Worm (Caenorhabditis elegans): ENCODE data around the gene clc-31.

Gene clc-31

DNA sequence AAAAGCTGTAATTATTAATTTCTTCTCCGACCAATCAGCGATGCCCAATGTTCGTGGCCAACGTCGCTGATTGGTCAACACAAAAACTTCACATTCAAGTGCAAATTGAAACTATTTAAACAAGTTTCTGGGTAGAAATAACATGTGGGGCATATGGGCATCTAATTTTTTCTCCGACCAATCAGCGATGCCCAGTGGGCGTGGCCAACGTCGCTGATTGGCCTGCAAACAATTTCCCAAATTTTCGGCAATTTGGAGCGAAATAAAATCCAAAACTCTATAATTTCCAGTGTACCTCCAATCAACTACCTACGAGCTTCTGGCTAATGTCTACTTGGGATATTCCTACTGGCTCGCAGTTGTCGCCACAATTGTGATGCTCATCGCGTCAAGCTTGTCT lies 958 bp downstream of the clc-31 start:
- peak; percentile 97 for TF ChIP-seq nfya-1 (tag; optimal IDR thresholded peaks at IDR 0.05; ENCODE audit: insufficient read depth)
- no peak for TF ChIP-seq ceh-9 (tag; optimal IDR thresholded peaks at IDR 0.05)

DNA sequence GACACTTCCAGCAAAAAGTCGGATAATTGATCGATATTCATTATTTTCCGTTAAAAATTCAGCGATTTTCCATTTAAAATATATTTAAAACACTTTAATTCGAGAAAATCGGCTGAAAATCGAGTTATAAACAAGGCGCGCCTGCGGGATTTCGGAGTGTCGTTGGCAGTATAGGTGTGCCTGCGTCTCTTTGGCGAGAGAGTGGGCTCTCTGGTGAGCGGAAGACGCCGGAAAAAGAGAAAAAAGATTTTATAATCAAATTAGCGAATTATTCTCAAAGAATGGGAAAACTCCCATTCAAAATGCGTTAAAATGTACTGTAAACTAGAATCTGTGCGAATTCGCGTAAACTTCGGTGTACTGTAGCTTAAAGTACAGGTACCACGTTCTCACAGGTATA lies 7.4 kb downstream of the clc-31 start, which contains the start of gene D1069.3:
TSS of gene D1069.3 (minus strand) at position 158 of the 400 bp plus-strand sequence.
- TF ChIP-seq lin-15B (tag; optimal IDR thresholded peaks at IDR 0.05) = peak; percentile 28
- peak; percentile 14 for TF ChIP-seq egl-5 (tag; optimal IDR thresholded peaks at IDR 0.05)
- TF ChIP-seq ztf-4 (tag; optimal IDR thresholded peaks at IDR 0.05) = no peak
- TF ChIP-seq ama-1 (optimal IDR thresholded peaks at IDR 0.05) = no peak
- TF ChIP-seq unc-62 (GFP tag; optimal IDR thresholded peaks at IDR 0.05) = no peak
- TF ChIP-seq pha-4 (tag; optimal IDR thresholded peaks at IDR 0.05) = peak; percentile 37
- TF ChIP-seq nfya-1 (tag; optimal IDR thresholded peaks at IDR 0.05; ENCODE audit: insufficient read depth) = peak; percentile 55
- peak; percentile 77 for TF ChIP-seq hmg-11 (tag; optimal IDR thresholded peaks at IDR 0.05)
- no peak for TF ChIP-seq unc-39 (tag; optimal IDR thresholded peaks at IDR 0.05)

DNA sequence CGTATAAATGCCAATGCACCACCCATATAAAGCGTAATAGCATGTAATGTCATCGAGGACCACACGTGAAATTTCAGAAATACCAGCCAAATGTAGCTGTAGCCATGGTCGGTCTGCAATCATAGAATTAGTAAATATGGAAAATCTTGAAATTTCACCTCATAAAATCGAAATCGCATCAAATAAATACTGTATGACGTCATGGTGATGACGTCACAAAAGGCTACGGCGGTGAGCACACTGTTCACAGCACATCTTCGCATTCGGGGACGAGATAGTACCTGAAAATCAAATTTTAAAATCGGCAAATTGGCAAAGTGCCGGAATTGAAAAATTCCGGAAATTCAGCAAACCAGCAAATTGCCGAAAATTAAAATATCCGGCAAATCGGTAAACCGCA lies 9.4 kb downstream of the clc-31 start:
- TF ChIP-seq nhr-43 (tag; optimal IDR thresholded peaks at IDR 0.05; ENCODE audit: poor library complexity, severe bottlenecking) = no peak
- TF ChIP-seq ztf-4 (tag; optimal IDR thresholded peaks at IDR 0.05) = no peak
- TF ChIP-seq egl-27 (tag; optimal IDR thresholded peaks at IDR 0.05) = no peak
- no peak for TF ChIP-seq daf-12 (tag; optimal IDR thresholded peaks at IDR 0.05)
- no peak for TF ChIP-seq nfya-1 (tag; optimal IDR thresholded peaks at IDR 0.05; ENCODE audit: insufficient read depth)
- no peak for TF ChIP-seq pqm-1 (tag; optimal IDR thresholded peaks at IDR 0.05)
- TF ChIP-seq jun-1 (tag; optimal IDR thresholded peaks at IDR 0.05) = no peak
- TF ChIP-seq hmg-11 (tag; optimal IDR thresholded peaks at IDR 0.05) = no peak
- TF ChIP-seq nhr-237 (tag; optimal IDR thresholded peaks at IDR 0.05) = no peak

DNA sequence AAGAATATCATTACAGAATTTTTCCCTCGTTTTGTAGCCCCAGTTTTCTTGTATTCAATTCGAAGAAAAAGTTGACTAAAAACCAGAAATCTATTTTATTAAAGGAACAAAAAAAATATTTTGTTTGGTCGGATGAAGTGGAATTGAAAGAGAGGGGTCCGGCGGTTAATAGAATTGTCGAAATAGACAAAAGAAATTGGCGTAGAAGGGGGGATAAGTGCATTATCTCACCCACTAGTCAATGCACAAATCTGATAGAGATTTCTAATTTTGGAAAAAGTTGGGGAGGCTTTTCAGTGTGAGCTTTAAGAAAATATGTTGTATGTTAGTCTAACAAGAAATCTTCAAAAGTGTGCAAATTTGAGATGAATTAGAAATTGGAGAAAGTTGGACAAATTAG lies 14.2 kb downstream of the clc-31 start:
- no peak for TF ChIP-seq unc-62 (GFP tag; optimal IDR thresholded peaks at IDR 0.05)
- TF ChIP-seq elt-1 (tag; optimal IDR thresholded peaks at IDR 0.05) = no peak
- no peak for TF ChIP-seq zag-1 (tag; optimal IDR thresholded peaks at IDR 0.05)
- no peak for TF ChIP-seq nhr-25 (tag; optimal IDR thresholded peaks at IDR 0.05)
- no peak for TF ChIP-seq nhr-23 (tag; optimal IDR thresholded peaks at IDR 0.05)
- no peak for TF ChIP-seq nhr-12 (tag; optimal IDR thresholded peaks at IDR 0.05)
- no peak for TF ChIP-seq nfya-1 (tag; optimal IDR thresholded peaks at IDR 0.05; ENCODE audit: insufficient read depth)
- TF ChIP-seq fkh-10 (GFP tag; optimal IDR thresholded peaks at IDR 0.05) = no peak
- TF ChIP-seq elt-3 (tag; optimal IDR thresholded peaks at IDR 0.05) = no peak

DNA sequence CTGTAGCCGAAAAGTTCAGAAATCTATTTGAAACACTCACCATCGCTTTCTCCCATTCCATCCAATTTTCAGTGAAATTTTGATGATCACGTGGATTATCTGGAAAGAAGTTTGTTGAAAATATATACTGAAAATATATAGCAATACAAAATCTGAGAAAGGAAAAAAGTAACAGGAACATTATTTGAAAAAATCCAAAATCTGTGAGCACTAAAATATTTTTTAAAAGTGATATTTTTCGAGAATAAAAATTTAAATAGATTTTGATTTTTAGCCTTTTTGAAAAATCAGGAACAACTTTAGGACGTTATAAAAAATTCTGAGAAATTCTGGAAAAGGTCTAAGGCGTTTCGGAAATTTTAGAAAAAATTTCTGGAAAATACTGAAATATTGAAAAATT lies 16.6 kb downstream of the clc-31 start, which contains the start of gene dmsr-4:
TSS of gene dmsr-4 (minus strand) at position 101 of the 400 bp plus-strand sequence.
- TF ChIP-seq unc-62 (GFP tag; optimal IDR thresholded peaks at IDR 0.05) (no peak), fos-1 (tag; optimal IDR thresholded peaks at IDR 0.05) (no peak), nhr-11 (tag; optimal IDR thresholded peaks at IDR 0.05) (no peak), fkh-2 (tag; optimal IDR thresholded peaks at IDR 0.05) (no peak), eor-1 (tag; optimal IDR thresholded peaks at IDR 0.05) (no peak), ceh-16 (tag; optimal IDR thresholded peaks at IDR 0.05) (no peak), nhr-76 (tag; optimal IDR thresholded peaks at IDR 0.05) (no peak), hmg-11 (tag; optimal IDR thresholded peaks at IDR 0.05) (no peak), sea-2 (GFP tag; optimal IDR thresholded peaks at IDR 0.05) (no peak), zag-1 (tag; optimal IDR thresholded peaks at IDR 0.05) (no peak), ceh-82 (tag; optimal IDR thresholded peaks at IDR 0.05) (no peak), pha-4 (tag; optimal IDR thresholded peaks at IDR 0.05) (no peak), lin-15B (tag; optimal IDR thresholded peaks at IDR 0.05) (no peak), elt-3 (tag; optimal IDR thresholded peaks at IDR 0.05) (no peak), snpc-4 (tag; optimal IDR thresholded peaks at IDR 0.05) (no peak), mdl-1 (tag; optimal IDR thresholded peaks at IDR 0.05) (no peak), ztf-4 (tag; optimal IDR thresholded peaks at IDR 0.05) (no peak), pqm-1 (tag; optimal IDR thresholded peaks at IDR 0.05) (no peak), ceh-28 (tag; optimal IDR thresholded peaks at IDR 0.05) (no peak), unc-39 (tag; optimal IDR thresholded peaks at IDR 0.05) (no peak)

All from whole organism, L3 larva.